Worm (Caenorhabditis elegans) whole organism, late embryonic: ENCODE data around the gene T23F6.2.

Experiments
- ama-1 ChIP-seq: fragments of 150-350 bp; optimal IDR thresholded peaks from 2 replicates; lab custom pipeline; 2014
- ceh-48 ChIP-seq: sonication (generic microtip); optimal IDR thresholded peaks from 2 replicates; lab custom pipeline; 2016; ENCODE audit warnings: missing genetic modification characterization, inconsistent platforms, missing compliant biosample characterization
- ceh-9 ChIP-seq: sonication (generic microtip); optimal IDR thresholded peaks from 2 replicates; lab custom pipeline; 2016; ENCODE audit warnings: mild to moderate bottlenecking, missing genetic modification characterization, inconsistent platforms, missing compliant biosample characterization
- elt-4 ChIP-seq: sonication (generic microtip); optimal IDR thresholded peaks from 2 replicates; lab custom pipeline; 2016; ENCODE audit warnings: missing genetic modification characterization, missing compliant biosample characterization
- hlh-6 ChIP-seq: sonication (generic microtip); optimal IDR thresholded peaks from 2 replicates; lab custom pipeline; 2016; ENCODE audit warnings: missing genotype, missing genetic modification characterization, missing compliant biosample characterization
- unc-86 ChIP-seq: sonication (generic microtip); optimal IDR thresholded peaks from 2 replicates; lab custom pipeline; 2016; ENCODE audit warnings: missing genetic modification characterization, missing compliant biosample characterization

ce11 chrIV:12744713-12745112, 23.6 kb downstream of the T23F6.2 start, which contains the start of gene C36H8.1:
- no peak for TF ChIP-seq ama-1 (lab: Kevin White, UChicago)
- TF ChIP-seq hlh-6 (tag; lab: Kevin White, UChicago): no peak
- no peak for TF ChIP-seq ceh-48 (tag; lab: Kevin White, UChicago)
- no peak for TF ChIP-seq elt-4 (tag; lab: Kevin White, UChicago)
- no peak for TF ChIP-seq ceh-9 (tag; lab: Kevin White, UChicago)
- no peak for TF ChIP-seq unc-86 (tag; lab: Kevin White, UChicago)
